Worm (Caenorhabditis elegans): ENCODE results near the gene K11G9.5.

DNA sequence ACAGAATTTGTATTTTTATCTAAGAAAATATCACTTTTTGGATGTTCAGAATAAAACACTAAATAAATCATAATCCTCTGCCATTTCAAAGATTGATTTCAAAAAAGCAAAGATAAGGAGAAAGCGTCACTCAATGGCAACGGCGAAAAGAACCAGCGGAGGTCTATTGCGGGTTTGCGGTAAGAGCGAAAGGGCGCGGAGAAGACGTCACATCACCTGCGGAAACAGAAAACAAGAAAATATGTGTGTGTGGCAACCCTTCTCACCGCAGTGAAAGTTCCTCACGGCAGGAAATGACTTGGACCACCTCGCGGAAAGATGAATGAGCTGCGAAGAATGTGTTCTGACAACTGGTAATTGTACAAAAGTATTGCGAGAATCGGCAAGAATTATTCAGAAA lies 11.5 kb upstream of the K11G9.5 start:
- TF ChIP-seq mdl-1 (tag; optimal IDR thresholded peaks at IDR 0.05) = no peak
- no peak for TF ChIP-seq lir-3 (tag; optimal IDR thresholded peaks at IDR 0.05; ENCODE audit: poor library complexity)
